Worm (Caenorhabditis elegans) whole organism, L1 larva: ENCODE results near the gene idpc-2.

Source experiments
- C04F5.9 ChIP-seq: sonication (generic microtip); optimal IDR thresholded peaks from 2 replicates; lab custom pipeline; 2016; ENCODE audit warnings: missing genetic modification characterization, missing compliant biosample characterization
- C34B4.2 ChIP-seq: sonication (generic microtip); optimal IDR thresholded peaks from 2 replicates; lab custom pipeline; 2017; ENCODE audit warnings: mild to moderate bottlenecking, missing genetic modification characterization, missing compliant biosample characterization
- aha-1 ChIP-seq: fragments of 150-350 bp; optimal IDR thresholded peaks from 2 replicates; lab custom pipeline; 2014; ENCODE audit warnings: missing biosample characterization, missing genetic modification characterization
- blmp-1 ChIP-seq: fragments of 150-350 bp; optimal IDR thresholded peaks from 2 replicates; lab custom pipeline; 2014; ENCODE audit warnings: missing biosample characterization, missing genetic modification characterization
- ces-1 ChIP-seq: fragments of 150-350 bp; optimal IDR thresholded peaks from 2 replicates; lab custom pipeline; 2014; ENCODE audit warnings: missing biosample characterization, missing genetic modification reagents, missing genetic modification characterization
- dsc-1 ChIP-seq: sonication (generic microtip); optimal IDR thresholded peaks from 2 replicates; lab custom pipeline; 2016; ENCODE audit warnings: mild to moderate bottlenecking, missing genetic modification characterization, missing compliant biosample characterization
- efl-1 ChIP-seq, 4 experiments: fragments of 150-350 bp; optimal IDR thresholded peaks in 3 of 4; peaks in 1 of 4; 1 replicate in 1 of 4; 2 replicates in 3 of 4; lab custom pipeline; 2014; ENCODE audit warnings: missing biosample characterization in 2 of 4, missing genetic modification characterization in 2 of 4, missing genetic modification reagents in 2 of 4
- elt-2 ChIP-seq: sonication (generic microtip); optimal IDR thresholded peaks from 2 replicates; lab custom pipeline; 2016; ENCODE audit warnings: missing genetic modification characterization, mild to moderate bottlenecking, inconsistent platforms, missing compliant biosample characterization, missing genetic modification reagents
- elt-3 ChIP-seq, 6 experiments: fragments of 150-350 bp in 1 of 6; sonication (generic microtip); optimal IDR thresholded peaks; 2 replicates each; lab custom pipeline; 2017 to 2018; ENCODE audit warnings: missing biosample characterization in 6 of 6, missing genetic modification characterization in 6 of 6, inconsistent platforms in 1 of 6
- isw-1 ChIP-seq: fragments of 200-800 bp; sonication (Bioruptor generic); IDR thresholded peaks from 2 replicates; pipeline ENCODE4 v1.3.6; 2022; ENCODE audit warnings: missing genetic modification characterization, missing compliant biosample characterization
- jun-1 ChIP-seq: fragments of 150-350 bp; optimal IDR thresholded peaks from 2 replicates; lab custom pipeline; 2014; ENCODE audit warnings: missing biosample characterization, missing genetic modification reagents, missing genetic modification characterization
- lin-14 ChIP-seq: fragments of 200-800 bp; sonication (Bioruptor generic); optimal IDR thresholded peaks from 2 replicates; lab custom pipeline; 2018; ENCODE audit warnings: mild to moderate bottlenecking, missing genetic modification characterization, moderate library complexity, missing compliant biosample characterization
- lin-35 ChIP-seq, 2 experiments: fragments of 150-350 bp; optimal IDR thresholded peaks; 2 replicates each; lab custom pipeline; 2014; ENCODE audit warnings: missing biosample characterization in 2 of 2, missing genetic modification characterization in 2 of 2, missing genetic modification reagents in 2 of 2
- mdl-1 ChIP-seq, 2 experiments: fragments of 150-350 bp; optimal IDR thresholded peaks; 2 replicates each; lab custom pipeline; 2014 to 2017; ENCODE audit warnings: missing biosample characterization in 2 of 2, missing genetic modification characterization in 2 of 2, inconsistent platforms in 1 of 2
- mep-1 ChIP-seq: fragments of 150-350 bp; optimal IDR thresholded peaks from 2 replicates; lab custom pipeline; 2014; ENCODE audit warnings: missing biosample characterization, missing genetic modification characterization
- nhr-12 ChIP-seq: sonication (generic microtip); optimal IDR thresholded peaks from 2 replicates; lab custom pipeline; 2017; ENCODE audit warnings: missing biosample characterization, missing genetic modification characterization
- nhr-19 ChIP-seq: fragments of 200-800 bp; sonication (Bioruptor generic); conservative IDR thresholded peaks from 2 replicates; pipeline ENCODE4 v1.3.6; 2022; ENCODE audit warnings: missing genetic modification characterization, missing compliant biosample characterization
- nhr-20 ChIP-seq: sonication (generic microtip); optimal IDR thresholded peaks from 2 replicates; lab custom pipeline; 2016; ENCODE audit warnings: mild to moderate bottlenecking, missing genetic modification characterization, missing compliant biosample characterization
- nhr-71 ChIP-seq: sonication (generic microtip); optimal IDR thresholded peaks from 2 replicates; lab custom pipeline; 2016; ENCODE audit warnings: mild to moderate bottlenecking, missing genetic modification characterization, moderate library complexity, missing compliant biosample characterization
- nhr-76 ChIP-seq: sonication (generic microtip); optimal IDR thresholded peaks from 2 replicates; lab custom pipeline; 2017; ENCODE audit warnings: missing biosample characterization, missing genetic modification characterization
- nhr-77 ChIP-seq: fragments of 150-350 bp; optimal IDR thresholded peaks from 2 replicates; lab custom pipeline; 2014; ENCODE audit warnings: missing biosample characterization, missing genetic modification characterization
- nhr-85 ChIP-seq: sonication (generic microtip); peaks from one replicate; lab custom pipeline; 2016; ENCODE audit warnings: missing genetic modification characterization, inconsistent platforms, missing compliant biosample characterization
- nhr-90 ChIP-seq: sonication (generic microtip); optimal IDR thresholded peaks from 2 replicates; lab custom pipeline; 2016; ENCODE audit warnings: mild to moderate bottlenecking, missing genetic modification characterization, missing compliant biosample characterization; ENCODE audit not compliant: poor library complexity
- rnt-1 ChIP-seq: sonication (generic microtip); optimal IDR thresholded peaks from 2 replicates; lab custom pipeline; 2016; ENCODE audit warnings: mild to moderate bottlenecking, missing genetic modification characterization, moderate library complexity, missing compliant biosample characterization
- skn-1 ChIP-seq: fragments of 150-350 bp; optimal IDR thresholded peaks from 2 replicates; lab custom pipeline; 2014; ENCODE audit warnings: missing biosample characterization, missing genetic modification characterization
- snpc-4 ChIP-seq: fragments of 150-350 bp; optimal IDR thresholded peaks from 2 replicates; lab custom pipeline; 2014; ENCODE audit warnings: missing biosample characterization, missing genetic modification characterization
- sup-37 ChIP-seq: fragments of 200-800 bp; sonication (Bioruptor generic); optimal IDR thresholded peaks from 2 replicates; lab custom pipeline; 2018; ENCODE audit warnings: mild to moderate bottlenecking, missing genetic modification characterization, missing compliant biosample characterization
- swsn-7 ChIP-seq: sonication (generic microtip); optimal IDR thresholded peaks from 2 replicates; lab custom pipeline; 2016; ENCODE audit warnings: missing genetic modification characterization, missing compliant biosample characterization
- tlp-1 ChIP-seq: fragments of 150-350 bp; optimal IDR thresholded peaks from 2 replicates; lab custom pipeline; 2014; ENCODE audit warnings: missing biosample characterization, missing genetic modification characterization
- zip-4 ChIP-seq: fragments of 200-800 bp; sonication (Bioruptor generic); optimal IDR thresholded peaks from 2 replicates; lab custom pipeline; 2018; ENCODE audit warnings: mild to moderate bottlenecking, missing genetic modification characterization, moderate library complexity, missing compliant biosample characterization
- ztf-11 ChIP-seq, 2 experiments: sonication (generic microtip); optimal IDR thresholded peaks; 2 replicates each; lab custom pipeline; 2016 to 2017; ENCODE audit warnings: missing genetic modification characterization in 2 of 2, missing biosample characterization in 1 of 2, missing compliant biosample characterization in 1 of 2
- ztf-4 ChIP-seq: fragments of 150-350 bp; optimal IDR thresholded peaks from 2 replicates; lab custom pipeline; 2014; ENCODE audit warnings: missing biosample characterization, missing genetic modification characterization

idpc-2 gene

DNA sequence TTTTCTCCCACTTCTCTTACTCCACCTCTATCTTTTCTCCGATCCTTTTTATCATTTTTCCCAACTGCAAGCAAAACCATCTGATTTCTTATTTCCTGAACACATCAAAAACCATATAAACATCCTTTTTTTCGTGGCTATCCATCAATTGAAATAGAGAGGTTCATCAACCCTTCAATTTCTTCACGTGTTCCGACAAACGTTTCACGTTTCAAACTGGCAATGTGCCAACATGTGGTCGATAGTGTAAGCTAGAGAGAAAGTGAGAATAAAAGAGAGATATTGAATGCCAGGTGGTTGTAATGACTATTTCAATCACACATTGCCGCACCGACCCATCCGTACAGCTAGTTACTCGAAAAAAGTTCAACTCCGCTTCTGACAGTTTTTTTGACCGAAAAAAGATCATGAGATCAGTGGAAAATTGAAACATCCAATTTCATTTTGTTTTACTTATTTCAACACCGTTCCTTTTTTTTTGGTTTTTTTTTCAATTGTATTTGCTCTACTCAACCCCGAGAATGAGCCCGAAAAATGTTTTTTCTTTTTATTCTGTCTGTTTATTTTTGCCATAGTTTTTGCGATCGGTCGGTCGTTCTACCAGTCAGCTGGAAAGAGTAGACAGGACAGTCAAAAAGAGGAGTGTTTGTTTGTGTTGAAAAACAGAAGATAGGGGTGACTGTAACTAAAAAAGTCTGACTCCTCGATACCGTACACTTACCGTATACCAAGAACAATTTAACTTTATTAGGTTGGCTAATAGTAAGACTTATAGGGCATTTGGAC lies 37.7 kb upstream of the idpc-2 start (continued):
- TF ChIP-seq ztf-11 (tag; optimal IDR thresholded peaks at IDR 0.05; lab: Kevin White, UChicago) (no peak), nhr-71 (tag; lab: Kevin White, UChicago) (peak; percentile 60), swsn-7 (tag; lab: Kevin White, UChicago) (no peak), mdl-1 (tag; optimal IDR thresholded peaks at IDR 0.05; lab: Kevin White, UChicago) (peak in 1 of 2 experiments; percentile 56), aha-1 (no peak), ztf-4 (tag; lab: Kevin White, UChicago) (peak; percentile 7), nhr-76 (tag; lab: Kevin White, UChicago) (no peak), nhr-12 (tag; lab: Kevin White, UChicago) (no peak), dsc-1 (tag; lab: Kevin White, UChicago) (peak; percentile 8), ces-1 (no peak), sup-37 (peak; percentile 13), isw-1 (GFP tag; lab: Robert Waterston, UW) (no peak)

- TF ChIP-seq C34B4.2 (tag; lab: Kevin White, UChicago) (no peak), lin-35 (GFP tag; optimal IDR thresholded peaks at IDR 0.05; lab: Kevin White, UChicago) (peak in 1 of 2 experiments; percentile 3), skn-1 (tag; lab: Kevin White, UChicago) (peak; percentile 80), nhr-85 (tag; lab: Kevin White, UChicago) (peak; percentile 51), efl-1 (optimal IDR thresholded peaks at IDR 0.05; lab: Kevin White, UChicago) (no peak), efl-1 (GFP tag; optimal IDR thresholded peaks at IDR 0.05 in 1 of 2; lab: Kevin White, UChicago) (peak in 1 of 2 experiments; percentile 79)
- TF ChIP-seq, all 84 proteins: peak for 4
Measured at ce11 chrV:8657911-8658310, 36.8 kb upstream of the idpc-2 start.

DNA sequence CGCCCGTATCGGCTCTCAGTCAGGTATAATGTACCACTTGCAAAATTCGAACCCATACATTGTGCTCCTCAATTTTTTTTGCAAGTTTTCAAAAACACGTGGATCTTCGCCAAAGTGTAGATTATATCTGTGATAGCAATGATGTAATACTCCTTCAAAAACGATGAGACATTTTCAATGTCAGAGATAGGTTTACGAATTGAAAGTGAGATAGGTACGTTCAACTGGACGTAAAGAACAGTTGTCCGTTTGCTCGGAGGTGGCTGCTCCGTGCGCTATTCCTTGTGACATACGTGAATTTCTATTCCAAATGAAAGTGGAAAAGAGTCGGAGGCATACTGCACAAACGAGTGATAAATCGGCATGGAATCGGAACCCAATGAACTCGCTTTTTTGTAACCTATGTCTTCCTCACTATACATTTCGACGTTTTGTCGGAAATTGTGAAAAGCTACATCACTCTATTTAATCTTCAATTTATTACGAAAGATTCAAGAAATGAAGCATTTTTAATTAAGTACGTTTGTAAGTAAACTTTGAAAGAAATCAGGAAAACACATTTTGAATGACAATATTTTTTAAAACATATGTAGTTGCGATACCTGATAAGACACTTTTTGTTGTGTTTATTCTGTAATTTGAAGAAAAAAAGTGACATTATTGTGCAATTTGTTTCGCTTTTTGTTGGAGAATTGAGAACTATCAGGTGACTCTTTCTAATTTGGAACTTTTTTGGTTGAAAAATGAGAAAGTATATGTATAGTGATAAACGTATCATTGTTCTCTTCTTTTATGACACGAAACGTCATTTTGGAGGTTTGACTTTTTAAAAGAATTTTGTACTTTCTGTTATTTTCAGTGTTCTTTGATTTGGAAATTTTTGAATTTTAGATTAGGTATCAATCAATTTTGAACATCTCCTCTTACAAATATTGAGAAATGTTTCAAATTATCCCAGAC lies 33.6 kb upstream of the idpc-2 start:
- TF ChIP-seq rnt-1 (tag; lab: Kevin White, UChicago) (peak; percentile 31), elt-2 (tag; lab: Kevin White, UChicago) (peak; percentile 41), jun-1 (tag; lab: Kevin White, UChicago) (no peak), C04F5.9 (tag; lab: Kevin White, UChicago) (no peak), snpc-4 (no peak), lin-35 (GFP tag; optimal IDR thresholded peaks at IDR 0.05; lab: Kevin White, UChicago) (peak in 1 of 2 experiments; percentile 48), lin-14 (GFP tag; lab: Kevin White, UChicago) (peak; percentile 70), nhr-77 (no peak), aha-1 (no peak)

DNA sequence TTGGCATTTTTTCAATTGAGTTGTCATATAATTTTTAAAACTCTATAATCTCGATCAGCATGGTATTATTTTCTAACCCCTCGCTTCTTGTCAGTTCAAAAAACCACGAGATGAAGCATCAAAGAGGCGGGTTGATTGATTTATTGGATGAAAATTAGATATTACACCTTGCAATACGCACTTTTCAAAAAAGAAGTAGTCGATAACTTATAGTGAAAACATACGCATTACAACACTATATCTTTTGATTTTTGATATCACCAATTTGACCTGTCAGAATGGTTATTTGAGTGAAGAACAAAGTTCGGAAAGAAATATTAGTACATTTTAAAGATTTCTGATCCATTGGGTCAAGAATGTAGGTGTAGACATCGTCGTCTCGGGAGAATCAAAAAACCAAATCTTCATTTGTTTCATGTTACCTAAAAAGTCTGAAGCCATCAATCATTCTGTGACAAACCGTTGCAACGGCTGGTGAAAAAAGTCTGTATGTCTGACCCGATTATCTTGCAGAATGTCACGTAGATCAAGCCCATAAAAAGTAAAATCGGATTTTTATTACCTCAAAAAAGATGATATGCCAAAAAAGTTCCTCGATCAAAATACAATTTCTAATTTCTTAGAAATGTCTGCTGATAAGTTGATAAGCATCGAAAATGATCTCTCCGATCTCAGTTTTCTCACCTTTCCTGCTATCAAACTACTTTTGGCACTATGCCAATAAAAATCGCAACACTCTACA lies 32.1 kb upstream of the idpc-2 start:
- TF ChIP-seq zip-4 (GFP tag; lab: Kevin White, UChicago) = no peak
- TF ChIP-seq nhr-12 (tag; lab: Kevin White, UChicago) = no peak
- TF ChIP-seq rnt-1 (tag; lab: Kevin White, UChicago) = peak; percentile 47
- TF ChIP-seq nhr-71 (tag; lab: Kevin White, UChicago) = peak; percentile 34
- TF ChIP-seq mep-1 (tag; lab: Kevin White, UChicago) = no peak
- TF ChIP-seq tlp-1 (tag; lab: Kevin White, UChicago) = peak; percentile 10
- TF ChIP-seq nhr-90 (tag; lab: Kevin White, UChicago) = peak; percentile 33
- peak; percentile 18 for TF ChIP-seq elt-2 (tag; lab: Kevin White, UChicago)
- no peak for TF ChIP-seq ztf-11 (tag; optimal IDR thresholded peaks at IDR 0.05; lab: Kevin White, UChicago)
- peak in 4 of 6 experiments; percentile 8 to 88 (median 58) for TF ChIP-seq elt-3 (tag; optimal IDR thresholded peaks at IDR 0.05; lab: Kevin White, UChicago)
- peak in 1 of 2 experiments; percentile 5 for TF ChIP-seq lin-35 (GFP tag; optimal IDR thresholded peaks at IDR 0.05; lab: Kevin White, UChicago)
- TF ChIP-seq blmp-1 (tag; lab: Kevin White, UChicago) = peak; percentile 86
- peak; percentile 23 for TF ChIP-seq nhr-20 (tag; lab: Kevin White, UChicago)
- peak; percentile 20; the same call in 1 of the 2 replicates for TF ChIP-seq nhr-19
- TF ChIP-seq nhr-85 (tag; lab: Kevin White, UChicago) = peak; percentile 93
